Worm (Caenorhabditis elegans) whole organism, young adult: ENCODE data around the gene unc-97.

ENCODE experiments used
- F22D6.2 ChIP-seq: sonication (generic microtip); optimal IDR thresholded peaks from 2 replicates; lab custom pipeline; 2016; ENCODE audit warnings: mild to moderate bottlenecking, missing genetic modification characterization, missing compliant biosample characterization
- F57C9.4 ChIP-seq: sonication (generic microtip); optimal IDR thresholded peaks from 2 replicates; lab custom pipeline; 2017; ENCODE audit warnings: mild to moderate bottlenecking, missing genetic modification characterization, missing compliant biosample characterization
- lin-26 ChIP-seq: fragments of 200-800 bp; sonication (Bioruptor generic); IDR thresholded peaks from 2 replicates; pipeline ENCODE4 v1.3.6; 2022; ENCODE audit warnings: missing genetic modification reagents, missing genetic modification characterization, missing compliant biosample characterization
- rpc-1 ChIP-seq, 2 experiments: fragments of 150-350 bp in 1 of 2; sonication (generic microtip) in 1 of 2; optimal IDR thresholded peaks; 2 replicates each; lab custom pipeline; 2014 to 2018; ENCODE audit warnings: missing biosample characterization in 1 of 2, missing genetic modification characterization in 1 of 2, missing genetic modification reagents in 1 of 2, missing genotype in 1 of 2
- sptf-2 ChIP-seq: fragments of 200-800 bp; sonication (Bioruptor generic); optimal IDR thresholded peaks from 2 replicates; lab custom pipeline; 2018; ENCODE audit warnings: mild to moderate bottlenecking, missing genetic modification characterization, missing compliant biosample characterization
- unc-62 ChIP-seq: fragments of 150-350 bp; optimal IDR thresholded peaks from 2 replicates; lab custom pipeline; 2014; ENCODE audit warnings: missing biosample characterization, missing genetic modification reagents, missing genetic modification characterization
- ztf-28 ChIP-seq: fragments of 200-800 bp; sonication (Bioruptor generic); IDR thresholded peaks from 2 replicates; pipeline ENCODE4 v1.3.6; 2022; ENCODE audit warnings: missing genetic modification reagents, missing genetic modification characterization, missing compliant biosample characterization

DNA sequence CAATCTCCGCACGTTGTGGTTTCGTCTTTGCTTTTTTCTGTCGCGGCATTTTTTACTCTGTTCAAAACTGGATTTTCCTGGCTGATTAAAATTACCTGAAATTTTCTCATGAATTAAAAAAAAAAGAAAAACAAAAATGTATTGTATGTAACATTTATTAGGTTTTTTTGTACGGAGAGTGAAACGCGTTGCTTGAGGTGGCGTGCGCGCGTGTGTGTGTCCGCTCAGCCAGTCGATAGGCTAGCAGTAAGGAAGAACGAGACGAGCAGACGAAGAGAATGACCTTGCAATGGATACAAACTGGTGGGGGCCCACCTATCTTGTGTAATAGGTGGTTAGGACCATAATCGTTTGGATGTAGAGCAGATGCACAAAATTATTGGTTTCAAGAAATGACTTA, 48.4 kb downstream of the unc-97 start, which contains the start of gene T22B7.4:
- TF ChIP-seq ztf-28 (no peak), unc-62 (GFP tag; lab: Kevin White, UChicago) (no peak), F57C9.4 (tag; lab: Kevin White, UChicago) (no peak), lin-26 (GFP tag; lab: Robert Waterston, UW) (no peak), F22D6.2 (tag; lab: Kevin White, UChicago) (no peak), sptf-2 (no peak), rpc-1 (optimal IDR thresholded peaks at IDR 0.05; lab: Kevin White, UChicago) (no peak), rpc-1 (tag; optimal IDR thresholded peaks at IDR 0.05; lab: Kevin White, UChicago) (no peak)
